Worm (Caenorhabditis elegans) whole organism, L4 larva: ENCODE measurements around the gene C56C10.7.
A peak's percentile ranks its signal among the peaks of the same experiment; 100 is the strongest.
"Not testable (repeated sequence)": the region's sequence is repeated elsewhere in the genome, so short reads cannot be mapped to it uniquely, and the experiment has no call there.

Source experiments
- F37D6.2 ChIP-seq: sonication (generic microtip); optimal IDR thresholded peaks from 2 replicates; lab custom pipeline; 2016; ENCODE audit warnings: mild to moderate bottlenecking, missing genetic modification characterization, missing compliant biosample characterization
- R02D3.7 ChIP-seq: fragments of 150-350 bp; sonication (generic microtip); optimal IDR thresholded peaks from 3 replicates; lab custom pipeline; 2014; ENCODE audit warnings: missing biosample characterization, missing genetic modification characterization
- T20F7.1 ChIP-seq: fragments of 200-800 bp; sonication (Bioruptor generic); optimal IDR thresholded peaks from 2 replicates; lab custom pipeline; 2018; ENCODE audit warnings: mild to moderate bottlenecking, missing genetic modification characterization, missing compliant biosample characterization
- Y105C5A.15 ChIP-seq: fragments of 200-800 bp; sonication (Bioruptor generic); IDR thresholded peaks from 2 replicates; pipeline ENCODE4 v1.3.6; 2022; ENCODE audit warnings: missing genetic modification characterization, missing compliant biosample characterization
- Y5F2A.4 ChIP-seq: fragments of 200-800 bp; sonication (Bioruptor generic); optimal IDR thresholded peaks from 2 replicates; lab custom pipeline; 2018; ENCODE audit warnings: mild to moderate bottlenecking, missing genetic modification characterization, missing compliant biosample characterization
- Y75B8A.6 ChIP-seq: fragments of 200-800 bp; sonication (Bioruptor generic); IDR thresholded peaks from 2 replicates; pipeline ENCODE4 v1.3.6; 2022; ENCODE audit warnings: missing genetic modification reagents, missing genetic modification characterization, missing compliant biosample characterization
- aha-1 ChIP-seq: fragments of 150-350 bp; peaks from one replicate; lab custom pipeline; 2014; ENCODE audit warnings: missing biosample characterization, missing genetic modification characterization
- ceh-20 ChIP-seq: fragments of 200-800 bp; sonication (Bioruptor generic); IDR thresholded peaks from 2 replicates; pipeline ENCODE4 v1.3.6; 2022; ENCODE audit warnings: missing genetic modification reagents, missing genetic modification characterization, missing compliant biosample characterization
- ceh-32 ChIP-seq: sonication (generic microtip); optimal IDR thresholded peaks from 2 replicates; lab custom pipeline; 2016; ENCODE audit warnings: mild to moderate bottlenecking, missing genetic modification characterization, missing compliant biosample characterization; ENCODE audit not compliant: poor library complexity
- ceh-44 ChIP-seq: fragments of 200-800 bp; sonication (Bioruptor generic); IDR thresholded peaks from 2 replicates; pipeline ENCODE4 v1.3.6; 2022; ENCODE audit warnings: missing genetic modification reagents, missing genetic modification characterization, missing compliant biosample characterization
- cey-2 ChIP-seq: sonication (generic microtip); optimal IDR thresholded peaks from 3 replicates; lab custom pipeline; 2017; ENCODE audit warnings: missing genetic modification characterization, mild to moderate bottlenecking, missing compliant biosample characterization, antibody characterized with exemption, borderline replicate concordance; ENCODE audit not compliant: insufficient read depth
- daf-12 ChIP-seq: fragments of 150-350 bp; optimal IDR thresholded peaks from 2 replicates; lab custom pipeline; 2014; ENCODE audit warnings: missing biosample characterization, missing genetic modification reagents, missing genetic modification characterization
- daf-16 ChIP-seq, 3 experiments: sonication (generic microtip); optimal IDR thresholded peaks; 2 replicates each; lab custom pipeline; 2016 to 2017; ENCODE audit warnings: missing genetic modification characterization in 3 of 3, missing genetic modification reagents in 3 of 3, mild to moderate bottlenecking in 2 of 3, missing compliant biosample characterization in 2 of 3, missing biosample characterization in 1 of 3, moderate library complexity in 1 of 3
- daf-8 ChIP-seq: fragments of 200-800 bp; sonication (Bioruptor generic); IDR thresholded peaks from 2 replicates; pipeline ENCODE4 v1.3.6; 2022; ENCODE audit warnings: missing genetic modification characterization, missing compliant biosample characterization
- dmd-6 ChIP-seq: fragments of 200-800 bp; sonication (Bioruptor generic); IDR thresholded peaks from 2 replicates; pipeline ENCODE4 v1.3.6; 2022; ENCODE audit warnings: missing genetic modification reagents, missing genetic modification characterization, missing compliant biosample characterization
- dmd-8 ChIP-seq: fragments of 200-800 bp; sonication (Bioruptor generic); IDR thresholded peaks from 2 replicates; pipeline ENCODE4 v1.3.6; 2022; ENCODE audit warnings: missing genetic modification characterization, missing compliant biosample characterization
- dmd-9 ChIP-seq: fragments of 200-800 bp; sonication (Bioruptor generic); IDR thresholded peaks from 2 replicates; pipeline ENCODE4 v1.3.6; 2022; ENCODE audit warnings: missing genetic modification reagents, missing genetic modification characterization, missing compliant biosample characterization
- dpl-1 ChIP-seq: fragments of 150-350 bp; optimal IDR thresholded peaks from 2 replicates; lab custom pipeline; 2014; ENCODE audit warnings: missing biosample characterization, missing genetic modification reagents, missing genetic modification characterization
- dve-1 ChIP-seq: sonication (generic microtip); optimal IDR thresholded peaks from 2 replicates; lab custom pipeline; 2017; ENCODE audit warnings: antibody characterized with exemption, mild to moderate bottlenecking, missing genetic modification characterization, missing compliant biosample characterization; ENCODE audit not compliant: insufficient read depth
- lin-38 ChIP-seq: fragments of 200-800 bp; sonication (Bioruptor generic); IDR thresholded peaks from 2 replicates; pipeline ENCODE4 v1.3.6; 2022; ENCODE audit warnings: missing genetic modification reagents, missing genetic modification characterization, missing compliant biosample characterization
- mdl-1 ChIP-seq, 2 experiments: fragments of 150-350 bp in 1 of 2; sonication (generic microtip) in 1 of 2; optimal IDR thresholded peaks; 2 replicates each; lab custom pipeline; 2014 to 2017; ENCODE audit warnings: missing biosample characterization in 2 of 2, missing genetic modification characterization in 2 of 2
- mxl-2 ChIP-seq: fragments of 200-800 bp; sonication (Bioruptor generic); conservative IDR thresholded peaks from 2 replicates; pipeline ENCODE4 v1.3.6; 2022; ENCODE audit warnings: missing genetic modification reagents, missing genetic modification characterization, missing compliant biosample characterization
- nhr-102 ChIP-seq: sonication (generic microtip); optimal IDR thresholded peaks from 2 replicates; lab custom pipeline; 2016; ENCODE audit warnings: mild to moderate bottlenecking, missing genetic modification characterization, moderate library complexity, missing compliant biosample characterization
- nhr-28 ChIP-seq: fragments of 150-350 bp; optimal IDR thresholded peaks from 2 replicates; lab custom pipeline; 2014; ENCODE audit warnings: missing biosample characterization, missing genetic modification characterization
- nhr-42 ChIP-seq: fragments of 200-800 bp; sonication (Bioruptor generic); IDR thresholded peaks from 2 replicates; pipeline ENCODE4 v1.3.6; 2022; ENCODE audit warnings: missing genetic modification characterization, missing compliant biosample characterization
- nhr-6 ChIP-seq: fragments of 150-350 bp; optimal IDR thresholded peaks from 2 replicates; lab custom pipeline; 2014; ENCODE audit warnings: missing biosample characterization, missing genetic modification characterization
- php-3 ChIP-seq: fragments of 200-800 bp; sonication (Bioruptor generic); IDR thresholded peaks from 2 replicates; pipeline ENCODE4 v1.3.6; 2022; ENCODE audit warnings: missing genetic modification reagents, missing genetic modification characterization, missing compliant biosample characterization
- pqm-1 ChIP-seq: sonication (generic microtip); optimal IDR thresholded peaks from 2 replicates; lab custom pipeline; 2017; ENCODE audit warnings: missing biosample characterization, missing genetic modification characterization
- saeg-2 ChIP-seq: fragments of 200-800 bp; sonication (Bioruptor generic); IDR thresholded peaks from 2 replicates; pipeline ENCODE4 v1.3.6; 2022; ENCODE audit warnings: missing genetic modification reagents, missing genetic modification characterization, missing compliant biosample characterization
- skn-1 ChIP-seq: fragments of 150-350 bp; optimal IDR thresholded peaks from 2 replicates; lab custom pipeline; 2014; ENCODE audit warnings: missing biosample characterization, missing genetic modification characterization
- snpc-1.2 ChIP-seq: fragments of 200-800 bp; sonication (Bioruptor generic); IDR thresholded peaks from 2 replicates; pipeline ENCODE4 v1.3.6; 2022; ENCODE audit warnings: missing genetic modification reagents, missing genetic modification characterization, missing compliant biosample characterization
- spr-3 ChIP-seq: fragments of 200-800 bp; sonication (Bioruptor generic); optimal IDR thresholded peaks from 2 replicates; lab custom pipeline; 2018; ENCODE audit warnings: mild to moderate bottlenecking, missing genetic modification characterization, missing compliant biosample characterization
- tra-1 ChIP-seq: fragments of 200-800 bp; sonication (Bioruptor generic); IDR thresholded peaks from 2 replicates; pipeline ENCODE4 v1.3.6; 2022; ENCODE audit warnings: missing genetic modification reagents, missing genetic modification characterization, missing compliant biosample characterization
- zfp-2 ChIP-seq: sonication (generic microtip); optimal IDR thresholded peaks from 2 replicates; lab custom pipeline; 2016; ENCODE audit warnings: mild to moderate bottlenecking, missing genetic modification characterization, missing compliant biosample characterization
- zfp-3 ChIP-seq: fragments of 200-800 bp; sonication (Bioruptor generic); conservative IDR thresholded peaks from 2 replicates; pipeline ENCODE4 v1.3.6; 2022; ENCODE audit warnings: missing genetic modification reagents, missing genetic modification characterization, missing compliant biosample characterization
- zip-11 ChIP-seq: fragments of 200-800 bp; sonication (Bioruptor generic); IDR thresholded peaks from 2 replicates; pipeline ENCODE4 v1.3.6; 2022; ENCODE audit warnings: missing genetic modification characterization, missing compliant biosample characterization
- zip-2 ChIP-seq: fragments of 150-350 bp; optimal IDR thresholded peaks from 2 replicates; lab custom pipeline; 2014; ENCODE audit warnings: missing biosample characterization, missing genetic modification characterization
- ztf-7 ChIP-seq: fragments of 150-350 bp; optimal IDR thresholded peaks from 2 replicates; lab custom pipeline; 2014; ENCODE audit warnings: missing biosample characterization, missing genetic modification characterization

C56C10.7 gene

ce11 chrII:6628397-6628796 is 41.0 kb upstream of the C56C10.7 start:
- TF ChIP-seq T20F7.1 (GFP tag; lab: Kevin White, UChicago) (no peak), skn-1 (tag; lab: Kevin White, UChicago) (no peak), nhr-28 (peak; percentile 42), ceh-20 (GFP tag; lab: Robert Waterston, UW) (no peak), dpl-1 (GFP tag; lab: Kevin White, UChicago) (no peak), Y5F2A.4 (GFP tag; lab: Kevin White, UChicago) (no peak), zfp-3 (GFP tag; lab: Robert Waterston, UW) (no peak), dmd-9 (GFP tag; lab: Robert Waterston, UW) (no peak), nhr-42 (no peak), nhr-102 (no peak), daf-16 (GFP tag; optimal IDR thresholded peaks at IDR 0.05; lab: Kevin White, UChicago) (no peak), daf-16 (tag; optimal IDR thresholded peaks at IDR 0.05; lab: Kevin White, UChicago) (no peak), saeg-2 (GFP tag; lab: Robert Waterston, UW) (no peak), R02D3.7 (tag; lab: Kevin White, UChicago) (no peak), Y105C5A.15 (no peak), pqm-1 (tag; lab: Kevin White, UChicago) (peak; percentile 83), tra-1 (no peak), spr-3 (GFP tag; lab: Kevin White, UChicago) (no peak), Y75B8A.6 (GFP tag; lab: Robert Waterston, UW) (no peak), zfp-2 (tag; lab: Kevin White, UChicago) (no peak), zip-2 (tag; lab: Kevin White, UChicago) (no peak), zip-11 (no peak), mxl-2 (GFP tag; lab: Robert Waterston, UW) (no peak), F37D6.2 (tag; lab: Kevin White, UChicago) (no peak), aha-1 (no peak), nhr-6 (tag; lab: Kevin White, UChicago) (no peak), dve-1 (tag; lab: Kevin White, UChicago) (peak; percentile 5), dmd-8 (GFP tag; lab: Robert Waterston, UW) (no peak), mdl-1 (tag; optimal IDR thresholded peaks at IDR 0.05; lab: Kevin White, UChicago) (no peak), lin-38 (no peak), dmd-6 (GFP tag; lab: Robert Waterston, UW) (no peak; the same call in 1 of the 2 replicates), php-3 (GFP tag; lab: Robert Waterston, UW) (0 out of 2 replicates have a peak, but pooled peaks have one; percentile 25), daf-12 (no peak), snpc-1.2 (GFP tag; lab: Robert Waterston, UW) (no peak)

- TF ChIP-seq F37D6.2, ceh-32, cey-2 (tag; lab: Kevin White, UChicago): not testable (repeated sequence)
Observed at ce11 chrII:6627182-6627581, 39.8 kb upstream of the C56C10.7 start, which contains the start of the genes F54H5.5 and F54H5.2. F54H5.5 (minus strand) TSS chrII:6627282. F54H5.2 (plus strand) TSS chrII:6627484.

ce11 chrII:6625302-6625701 is 37.9 kb upstream of the C56C10.7 start, which contains the start of gene F54H5.14:
F54H5.14 (minus strand) TSS chrII:6625402.
- peak; percentile 48 for TF ChIP-seq dve-1 (tag; lab: Kevin White, UChicago)
- no peak for TF ChIP-seq ceh-44 (GFP tag; lab: Robert Waterston, UW)
- no peak for TF ChIP-seq daf-16 (GFP tag; optimal IDR thresholded peaks at IDR 0.05; lab: Kevin White, UChicago)
- TF ChIP-seq daf-16 (tag; optimal IDR thresholded peaks at IDR 0.05; lab: Kevin White, UChicago), result peak; percentile 9
- TF ChIP-seq daf-8, result no peak
- peak; percentile 25 for TF ChIP-seq pqm-1 (tag; lab: Kevin White, UChicago)
- TF ChIP-seq ztf-7, result no peak
